Worm (Caenorhabditis elegans) whole organism, late embryonic: ENCODE data around the gene hsp-17.

Experiments
- ama-1 ChIP-seq: fragments of 150-350 bp; optimal IDR thresholded peaks from 2 replicates; lab custom pipeline; 2014
- fkh-10 ChIP-seq: fragments of 150-350 bp; optimal IDR thresholded peaks from 2 replicates; lab custom pipeline; 2014; ENCODE audit warnings: missing biosample characterization, missing genetic modification reagents, missing genetic modification characterization
- mec-3 ChIP-seq: sonication (generic microtip); optimal IDR thresholded peaks from 2 replicates; lab custom pipeline; 2016; ENCODE audit warnings: borderline replicate concordance, missing genetic modification characterization, missing compliant biosample characterization
- npax-4 ChIP-seq: sonication (generic microtip); optimal IDR thresholded peaks from 2 replicates; lab custom pipeline; 2016; ENCODE audit warnings: missing genetic modification characterization, missing compliant biosample characterization
- pqm-1 ChIP-seq: sonication (generic microtip); optimal IDR thresholded peaks from 2 replicates; lab custom pipeline; 2016; ENCODE audit warnings: missing genetic modification characterization, missing compliant biosample characterization

DNA sequence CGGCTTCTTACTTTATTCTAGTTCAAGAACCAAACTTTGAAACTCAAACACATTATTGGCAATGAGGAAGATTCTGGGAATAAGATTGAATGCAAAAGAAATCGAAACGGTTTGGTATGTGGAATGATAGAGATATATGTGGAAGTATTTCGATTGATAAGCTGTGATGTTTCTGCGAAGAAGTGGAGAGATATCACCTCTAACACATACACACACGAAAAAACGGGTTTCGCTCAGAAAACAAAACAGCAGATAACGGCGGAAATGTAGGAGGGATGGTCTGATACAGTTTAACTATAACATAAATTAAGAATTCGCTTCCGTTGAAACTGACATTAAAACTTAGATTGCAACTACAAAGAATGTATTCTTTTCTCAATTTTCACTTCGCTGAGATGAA, 15.5 kb upstream of the hsp-17 start:
- TF ChIP-seq pqm-1 (tag; lab: Kevin White, UChicago) (no peak), ama-1 (lab: Kevin White, UChicago) (no peak), fkh-10 (GFP tag; lab: Kevin White, UChicago) (no peak), npax-4 (tag; lab: Kevin White, UChicago) (no peak), mec-3 (no peak)
